Fruit fly (Drosophila melanogaster): ENCODE results near the gene eRF3.

eRF3 gene

DNA sequence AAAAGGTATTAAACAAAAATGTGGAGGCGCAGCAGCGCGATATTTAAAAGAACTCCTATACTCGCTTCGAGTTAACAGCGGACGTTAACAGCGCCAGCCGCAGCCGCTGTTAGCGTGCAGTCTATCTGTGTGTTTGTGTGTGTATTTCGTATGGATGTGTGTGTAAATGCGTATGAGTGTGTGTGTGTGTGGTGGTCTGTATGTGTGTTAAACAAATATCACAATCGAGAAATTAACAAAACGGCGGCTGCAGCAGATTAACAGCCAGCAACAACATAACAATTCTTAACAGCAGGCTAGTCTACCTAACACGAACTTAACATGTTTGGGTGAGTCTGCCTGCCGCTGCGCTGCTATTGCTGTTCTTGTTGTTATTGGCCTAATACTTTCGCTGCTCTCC, 22.9 kb downstream of the eRF3 start:
- peak; percentile 97 for TF ChIP-seq cg (GFP tag; optimal IDR thresholded peaks at IDR 0.05)
- peak in 1 of 3 experiments; percentile 43 for TF ChIP-seq lola (GFP tag; optimal IDR thresholded peaks at IDR 0.05)
- TF ChIP-seq CG1647 (GFP tag; optimal IDR thresholded peaks at IDR 0.05) = no peak
- peak; percentile 8 for TF ChIP-seq CG4328 (GFP tag; optimal IDR thresholded peaks at IDR 0.05)
- TF ChIP-seq Blimp-1 (GFP tag; optimal IDR thresholded peaks at IDR 0.05) = peak; percentile 59
- no peak for TF ChIP-seq salm (tag; optimal IDR thresholded peaks at IDR 0.05)
- peak; percentile 18 for TF ChIP-seq CG15696 (tag; optimal IDR thresholded peaks at IDR 0.05)
- TF ChIP-seq chinmo (GFP tag; IDR thresholded peaks at IDR 0.05; ENCODE audit: partially characterized antibody) = peak; percentile 81; the same call in 2 of the 4 replicates
- TF ChIP-seq Dp (GFP tag; optimal IDR thresholded peaks at IDR 0.05) = no peak
- TF ChIP-seq ERR (GFP tag; optimal IDR thresholded peaks at IDR 0.05) = no peak
- peak; percentile 18 for TF ChIP-seq CG2202 (tag; optimal IDR thresholded peaks at IDR 0.05)
- TF ChIP-seq CG13424 (tag; optimal IDR thresholded peaks at IDR 0.05) = peak; percentile 0
- peak; percentile 48 for TF ChIP-seq CG8924 (tag; optimal IDR thresholded peaks at IDR 0.05)
- peak; percentile 2 for TF ChIP-seq CG15601 (tag; optimal IDR thresholded peaks at IDR 0.05)
- peak; percentile 8 for TF ChIP-seq nom (GFP tag; optimal IDR thresholded peaks at IDR 0.05)
- no peak for TF ChIP-seq Gug (GFP tag; IDR thresholded peaks at IDR 0.05)
- no peak for TF ChIP-seq CG18619 (GFP tag; optimal IDR thresholded peaks at IDR 0.05)
- no peak for TF ChIP-seq sens (GFP tag)
- TF ChIP-seq HHEX (GFP tag; optimal IDR thresholded peaks at IDR 0.05) = peak; percentile 13
- peak; percentile 10 for TF ChIP-seq CG13296 (GFP tag; optimal IDR thresholded peaks at IDR 0.05)
- TF ChIP-seq onecut (GFP tag; IDR thresholded peaks at IDR 0.05) = peak; percentile 14; the same call in 1 of the 2 replicates
- TF ChIP-seq CG34376 (GFP tag; optimal IDR thresholded peaks at IDR 0.05) = peak; percentile 22
- no peak for TF ChIP-seq tll (GFP tag; optimal IDR thresholded peaks at IDR 0.05)
- TF ChIP-seq CG33557 (GFP tag; optimal IDR thresholded peaks at IDR 0.05) = peak; percentile 42
- 0 out of 3 replicates have a peak, but pooled peaks have one; percentile 25 for TF ChIP-seq zen2 (GFP tag; IDR thresholded peaks at IDR 0.05; ENCODE audit: partially characterized antibody)
- TF ChIP-seq CG14710 (tag; optimal IDR thresholded peaks at IDR 0.05) = peak; percentile 9
- TF ChIP-seq lab (GFP tag; optimal IDR thresholded peaks at IDR 0.05) = peak; percentile 22
- TF ChIP-seq nerfin-1 (tag; optimal IDR thresholded peaks at IDR 0.05) = peak; percentile 17
- TF ChIP-seq chm (GFP tag; IDR thresholded peaks at IDR 0.05) = peak; percentile 42; the same call in 1 of the 2 replicates
- TF ChIP-seq row (GFP tag; IDR thresholded peaks at IDR 0.05) = no peak
- TF ChIP-seq tio (GFP tag; optimal IDR thresholded peaks at IDR 0.05) = no peak
- TF ChIP-seq ATbp (GFP tag; optimal IDR thresholded peaks at IDR 0.05) = peak; percentile 17
- TF ChIP-seq Med (GFP tag) = peak; percentile 72
- no peak for TF ChIP-seq D19A (tag; optimal IDR thresholded peaks at IDR 0.05)
- peak; percentile 36 for TF ChIP-seq wek (GFP tag; optimal IDR thresholded peaks at IDR 0.05)
- peak; percentile 13; the same call in 1 of the 3 replicates for TF ChIP-seq ci (GFP tag; IDR thresholded peaks at IDR 0.05)
- TF ChIP-seq Hmr (GFP tag; optimal IDR thresholded peaks at IDR 0.05) = peak; percentile 20
- TF ChIP-seq Hr78 (GFP tag; optimal IDR thresholded peaks at IDR 0.05) = no peak
- TF ChIP-seq CG4360 (GFP tag; IDR thresholded peaks at IDR 0.05) = peak; percentile 67
- 0 out of 2 replicates have a peak, but pooled peaks have one; percentile 12 for TF ChIP-seq Scr (GFP tag; IDR thresholded peaks at IDR 0.05; ENCODE audit: partially characterized antibody)
- peak; percentile 28 for TF ChIP-seq CG12219 (GFP tag; optimal IDR thresholded peaks at IDR 0.05)
- TF ChIP-seq bsh (GFP tag; optimal IDR thresholded peaks at IDR 0.05) = peak in 1 of 2 experiments; percentile 1
- no peak for TF ChIP-seq CG7928 (GFP tag; optimal IDR thresholded peaks at IDR 0.05)
- TF ChIP-seq CrebB (tag; optimal IDR thresholded peaks at IDR 0.05) = peak; percentile 17
- no peak for TF ChIP-seq CG31224 (GFP tag; IDR thresholded peaks at IDR 0.05)
- TF ChIP-seq CG4707 (GFP tag; optimal IDR thresholded peaks at IDR 0.05) = peak; percentile 1
- TF ChIP-seq CG12744 (GFP tag; optimal IDR thresholded peaks at IDR 0.05) = no peak
- TF ChIP-seq ssp (GFP tag; IDR thresholded peaks at IDR 0.05) = no peak

Measured in whole organism, embryonic.